Worm (Caenorhabditis elegans): ENCODE data around the gene srbc-19.

- TF ChIP-seq unc-62 (GFP tag; optimal IDR thresholded peaks at IDR 0.05) (no peak), nhr-76 (tag; optimal IDR thresholded peaks at IDR 0.05) (no peak), snpc-4 (tag; optimal IDR thresholded peaks at IDR 0.05) (no peak), irx-1 (tag; optimal IDR thresholded peaks at IDR 0.05) (no peak), unc-130 (tag; optimal IDR thresholded peaks at IDR 0.05) (no peak), ces-1 (GFP tag; optimal IDR thresholded peaks at IDR 0.05) (no peak), pqm-1 (tag; optimal IDR thresholded peaks at IDR 0.05) (no peak), fkh-10 (GFP tag; optimal IDR thresholded peaks at IDR 0.05) (no peak), nhr-84 (tag; optimal IDR thresholded peaks at IDR 0.05) (no peak), ztf-4 (tag; optimal IDR thresholded peaks at IDR 0.05) (no peak), dpl-1 (GFP tag; optimal IDR thresholded peaks at IDR 0.05) (no peak)
Measured at ce11 chrV:2201240-2201639, 34.7 kb upstream of the srbc-19 start, which contains the start of gene cyp-32B1.

Data from whole organism, L1 larva.